Worm (Caenorhabditis elegans) whole organism, L4 larva: ENCODE measurements around the gene K09F6.7.

Source experiments
- F37D6.2 ChIP-seq: sonication (generic microtip); optimal IDR thresholded peaks from 2 replicates; lab custom pipeline; 2016; ENCODE audit warnings: mild to moderate bottlenecking, missing genetic modification characterization, missing compliant biosample characterization
- Y75B8A.6 ChIP-seq: fragments of 200-800 bp; sonication (Bioruptor generic); IDR thresholded peaks from 2 replicates; pipeline ENCODE4 v1.3.6; 2022; ENCODE audit warnings: missing genetic modification reagents, missing genetic modification characterization, missing compliant biosample characterization
- aha-1 ChIP-seq: fragments of 150-350 bp; peaks from one replicate; lab custom pipeline; 2014; ENCODE audit warnings: missing biosample characterization, missing genetic modification characterization
- ceh-20 ChIP-seq: fragments of 200-800 bp; sonication (Bioruptor generic); IDR thresholded peaks from 2 replicates; pipeline ENCODE4 v1.3.6; 2022; ENCODE audit warnings: missing genetic modification reagents, missing genetic modification characterization, missing compliant biosample characterization
- ceh-28 ChIP-seq: fragments of 150-350 bp; optimal IDR thresholded peaks from 2 replicates; lab custom pipeline; 2014; ENCODE audit warnings: missing biosample characterization, missing genetic modification reagents, missing genetic modification characterization
- ceh-44 ChIP-seq: fragments of 200-800 bp; sonication (Bioruptor generic); IDR thresholded peaks from 2 replicates; pipeline ENCODE4 v1.3.6; 2022; ENCODE audit warnings: missing genetic modification reagents, missing genetic modification characterization, missing compliant biosample characterization
- ces-1 ChIP-seq: fragments of 150-350 bp; sonication (generic microtip); optimal IDR thresholded peaks from 4 replicates; lab custom pipeline; 2014; ENCODE audit warnings: missing biosample characterization, missing genetic modification reagents, missing genetic modification characterization
- cey-2 ChIP-seq: sonication (generic microtip); optimal IDR thresholded peaks from 3 replicates; lab custom pipeline; 2017; ENCODE audit warnings: missing genetic modification characterization, mild to moderate bottlenecking, missing compliant biosample characterization, antibody characterized with exemption, borderline replicate concordance; ENCODE audit not compliant: insufficient read depth
- daf-19 ChIP-seq: fragments of 200-800 bp; sonication (Bioruptor generic); conservative IDR thresholded peaks from 2 replicates; pipeline ENCODE4 v1.3.6; 2022; ENCODE audit warnings: missing genetic modification characterization, missing compliant biosample characterization
- daf-8 ChIP-seq: fragments of 200-800 bp; sonication (Bioruptor generic); IDR thresholded peaks from 2 replicates; pipeline ENCODE4 v1.3.6; 2022; ENCODE audit warnings: missing genetic modification characterization, missing compliant biosample characterization
- dmd-8 ChIP-seq: fragments of 200-800 bp; sonication (Bioruptor generic); IDR thresholded peaks from 2 replicates; pipeline ENCODE4 v1.3.6; 2022; ENCODE audit warnings: missing genetic modification characterization, missing compliant biosample characterization
- fos-1 ChIP-seq: fragments of 150-350 bp; optimal IDR thresholded peaks from 2 replicates; lab custom pipeline; 2014; ENCODE audit warnings: missing biosample characterization, missing genetic modification characterization
- gei-8 ChIP-seq: fragments of 200-800 bp; sonication (Bioruptor generic); optimal IDR thresholded peaks from 2 replicates; lab custom pipeline; 2018; ENCODE audit warnings: mild to moderate bottlenecking, missing genetic modification characterization, missing compliant biosample characterization
- hif-1 ChIP-seq, 2 experiments: sonication (generic microtip); optimal IDR thresholded peaks; 2 replicates each; lab custom pipeline; 2016 to 2017; ENCODE audit warnings: missing compliant biosample characterization in 2 of 2, missing genetic modification characterization in 2 of 2, missing genetic modification reagents in 2 of 2, missing genotype in 2 of 2, mild to moderate bottlenecking in 1 of 2
- hlh-30 ChIP-seq: sonication (generic microtip); optimal IDR thresholded peaks from 2 replicates; lab custom pipeline; 2017; ENCODE audit warnings: antibody characterized with exemption, mild to moderate bottlenecking, missing genetic modification characterization, missing compliant biosample characterization; ENCODE audit not compliant: insufficient read depth
- lin-13 ChIP-seq: fragments of 150-350 bp; optimal IDR thresholded peaks from 2 replicates; lab custom pipeline; 2014; ENCODE audit warnings: missing biosample characterization, missing genetic modification reagents, missing genetic modification characterization
- lin-29 ChIP-seq: fragments of 200-800 bp; sonication (Bioruptor generic); IDR thresholded peaks from 2 replicates; pipeline ENCODE4 v1.3.6; 2022; ENCODE audit warnings: missing genetic modification reagents, missing genetic modification characterization, missing compliant biosample characterization
- lin-39 ChIP-seq: fragments of 150-350 bp; optimal IDR thresholded peaks from 2 replicates; lab custom pipeline; 2014; ENCODE audit warnings: missing biosample characterization, missing genetic modification reagents, missing genetic modification characterization
- lir-3 ChIP-seq: sonication (generic microtip); optimal IDR thresholded peaks from 2 replicates; lab custom pipeline; 2016; ENCODE audit warnings: mild to moderate bottlenecking, missing genetic modification characterization, missing compliant biosample characterization
- lsy-2 ChIP-seq, 2 experiments: fragments of 150-350 bp in 1 of 2; sonication (generic microtip) in 1 of 2; optimal IDR thresholded peaks; 2 replicates each; lab custom pipeline; 2014 to 2017; ENCODE audit warnings: missing biosample characterization in 2 of 2, missing genetic modification characterization in 2 of 2
- madf-5 ChIP-seq, 2 experiments: fragments of 200-800 bp; sonication (Bioruptor generic); IDR thresholded peaks; 2 replicates each; pipeline ENCODE4 v1.3.6; 2022; ENCODE audit warnings: missing compliant biosample characterization in 2 of 2, missing genetic modification characterization in 2 of 2
- mep-1 ChIP-seq: fragments of 150-350 bp; sonication (generic microtip); optimal IDR thresholded peaks from 3 replicates; lab custom pipeline; 2014; ENCODE audit warnings: missing biosample characterization, missing genetic modification characterization
- nhr-11 ChIP-seq: fragments of 150-350 bp; optimal IDR thresholded peaks from 2 replicates; lab custom pipeline; 2014; ENCODE audit warnings: missing biosample characterization, missing genetic modification characterization
- nhr-25 ChIP-seq: sonication (generic microtip); optimal IDR thresholded peaks from 2 replicates; lab custom pipeline; 2017; ENCODE audit warnings: missing genetic modification characterization, mild to moderate bottlenecking, missing compliant biosample characterization, antibody characterized with exemption, moderate library complexity, borderline replicate concordance; ENCODE audit not compliant: insufficient read depth
- nhr-28 ChIP-seq: fragments of 150-350 bp; optimal IDR thresholded peaks from 2 replicates; lab custom pipeline; 2014; ENCODE audit warnings: missing biosample characterization, missing genetic modification characterization
- nhr-42 ChIP-seq: fragments of 200-800 bp; sonication (Bioruptor generic); IDR thresholded peaks from 2 replicates; pipeline ENCODE4 v1.3.6; 2022; ENCODE audit warnings: missing genetic modification characterization, missing compliant biosample characterization
- nhr-76 ChIP-seq: fragments of 150-350 bp; optimal IDR thresholded peaks from 2 replicates; lab custom pipeline; 2014; ENCODE audit warnings: missing biosample characterization, missing genetic modification characterization
- nhr-77 ChIP-seq: fragments of 150-350 bp; optimal IDR thresholded peaks from 2 replicates; lab custom pipeline; 2014; ENCODE audit warnings: missing biosample characterization, missing genetic modification characterization
- pqm-1 ChIP-seq: sonication (generic microtip); optimal IDR thresholded peaks from 2 replicates; lab custom pipeline; 2017; ENCODE audit warnings: missing biosample characterization, missing genetic modification characterization
- saeg-2 ChIP-seq: fragments of 200-800 bp; sonication (Bioruptor generic); IDR thresholded peaks from 2 replicates; pipeline ENCODE4 v1.3.6; 2022; ENCODE audit warnings: missing genetic modification reagents, missing genetic modification characterization, missing compliant biosample characterization
- skn-1 ChIP-seq: fragments of 150-350 bp; optimal IDR thresholded peaks from 2 replicates; lab custom pipeline; 2014; ENCODE audit warnings: missing biosample characterization, missing genetic modification characterization
- snpc-4 ChIP-seq: fragments of 150-350 bp; optimal IDR thresholded peaks from 2 replicates; lab custom pipeline; 2014; ENCODE audit warnings: missing biosample characterization, missing genetic modification characterization
- spr-1 ChIP-seq: sonication (generic microtip); optimal IDR thresholded peaks from 2 replicates; lab custom pipeline; 2016; ENCODE audit warnings: mild to moderate bottlenecking, missing genetic modification characterization, missing compliant biosample characterization
- tra-1 ChIP-seq: fragments of 200-800 bp; sonication (Bioruptor generic); IDR thresholded peaks from 2 replicates; pipeline ENCODE4 v1.3.6; 2022; ENCODE audit warnings: missing genetic modification reagents, missing genetic modification characterization, missing compliant biosample characterization
- unc-62 ChIP-seq, 3 experiments: fragments of 150-350 bp in 1 of 3; sonication (generic microtip); optimal IDR thresholded peaks in 2 of 3; peaks in 1 of 3; 1 replicate in 1 of 3; 2 replicates in 2 of 3; lab custom pipeline; 2014 to 2017; ENCODE audit warnings: missing biosample characterization in 3 of 3, missing genetic modification characterization in 3 of 3, missing genetic modification reagents in 3 of 3, missing genotype in 1 of 3
- vab-7 ChIP-seq: fragments of 200-800 bp; sonication (Bioruptor generic); IDR thresholded peaks from 2 replicates; pipeline ENCODE4 v1.3.6; 2022; ENCODE audit warnings: missing genetic modification reagents, missing genetic modification characterization, missing compliant biosample characterization
- zip-11 ChIP-seq: fragments of 200-800 bp; sonication (Bioruptor generic); IDR thresholded peaks from 2 replicates; pipeline ENCODE4 v1.3.6; 2022; ENCODE audit warnings: missing genetic modification characterization, missing compliant biosample characterization
- zip-2 ChIP-seq: fragments of 150-350 bp; optimal IDR thresholded peaks from 2 replicates; lab custom pipeline; 2014; ENCODE audit warnings: missing biosample characterization, missing genetic modification characterization
- ztf-7 ChIP-seq: fragments of 150-350 bp; optimal IDR thresholded peaks from 2 replicates; lab custom pipeline; 2014; ENCODE audit warnings: missing biosample characterization, missing genetic modification characterization

The K09F6.7 gene

DNA sequence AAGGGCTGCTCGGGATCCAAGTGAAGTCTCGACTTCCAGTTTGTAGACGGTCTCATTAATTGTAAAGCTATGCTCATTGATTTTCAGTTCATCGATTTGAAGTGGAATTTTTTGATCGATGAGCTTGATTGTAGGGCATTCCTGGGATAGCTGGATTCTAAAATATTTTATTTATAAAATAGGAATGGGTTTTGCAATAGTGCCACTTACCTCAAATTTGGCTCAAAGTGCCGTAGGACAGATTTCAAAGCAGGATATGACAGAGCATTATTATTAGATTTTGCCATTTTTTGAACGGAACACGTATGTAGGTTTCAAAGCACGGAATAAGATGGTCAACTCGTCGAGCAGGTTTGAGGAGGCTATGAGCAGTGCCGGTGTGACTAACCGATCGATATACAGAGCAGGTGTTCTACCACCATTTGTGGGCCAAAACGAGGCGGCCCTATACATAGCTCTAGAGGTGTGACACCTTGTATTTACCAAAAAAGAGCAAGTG, 3.9 kb upstream of the K09F6.7 start, which contains the start of gene fbxc-25:
fbxc-25 (minus strand) TSS at position 449 of the 499 bp plus-strand sequence.
- no peak for TF ChIP-seq daf-8 (GFP tag; lab: Robert Waterston, UW)
- no peak for TF ChIP-seq ceh-44 (GFP tag; lab: Robert Waterston, UW)
- TF ChIP-seq ces-1 (GFP tag; lab: Kevin White, UChicago): no peak
- no peak for TF ChIP-seq lin-29 (GFP tag; lab: Robert Waterston, UW)
- no peak for TF ChIP-seq nhr-76 (tag; lab: Kevin White, UChicago)
- no peak for TF ChIP-seq dmd-8 (GFP tag; lab: Robert Waterston, UW)
- no peak for TF ChIP-seq zip-2
- no peak for TF ChIP-seq hlh-30
- no peak for TF ChIP-seq nhr-42
- no peak for TF ChIP-seq gei-8 (GFP tag; lab: Kevin White, UChicago)
- no peak for TF ChIP-seq lin-13 (GFP tag; lab: Kevin White, UChicago)
- TF ChIP-seq lsy-2 (tag; optimal IDR thresholded peaks at IDR 0.05; lab: Kevin White, UChicago): no peak
- no peak for TF ChIP-seq F37D6.2 (tag; lab: Kevin White, UChicago)
- TF ChIP-seq spr-1 (tag; lab: Kevin White, UChicago): no peak
- TF ChIP-seq unc-62 (GFP tag; optimal IDR thresholded peaks at IDR 0.05 in 1 of 2; lab: Kevin White, UChicago): peak in 1 of 2 experiments; percentile 65
- no peak for TF ChIP-seq unc-62 (tag; optimal IDR thresholded peaks at IDR 0.05; lab: Kevin White, UChicago)
- TF ChIP-seq skn-1 (tag; lab: Kevin White, UChicago): no peak
- peak; percentile 91 for TF ChIP-seq aha-1 (tag; lab: Kevin White, UChicago)
- TF ChIP-seq, all 104 proteins: peak for 2

DNA sequence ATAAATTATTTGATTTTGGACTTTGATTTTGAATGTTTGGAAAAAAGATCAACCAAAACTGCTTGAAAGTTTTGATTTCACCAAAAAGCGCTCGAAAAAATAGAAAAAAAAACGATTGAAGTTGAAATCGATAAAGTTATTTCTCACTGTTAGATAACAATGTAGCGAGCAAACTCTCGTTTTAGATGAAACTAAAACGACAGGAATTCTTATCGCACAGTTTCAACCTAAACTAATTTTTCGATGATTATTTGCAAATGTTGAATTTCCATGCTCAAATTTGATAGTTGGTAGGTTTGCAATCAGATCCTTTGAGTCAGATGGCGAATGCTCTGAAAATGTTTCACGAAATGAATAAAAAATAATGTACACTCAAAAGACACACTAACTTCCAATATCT, 622 bp upstream of the K09F6.7 start:
- no peak for TF ChIP-seq ceh-28 (tag; lab: Kevin White, UChicago)
- TF ChIP-seq cey-2 (tag; lab: Kevin White, UChicago): no peak
- TF ChIP-seq snpc-4 (tag; lab: Kevin White, UChicago): no peak
- TF ChIP-seq unc-62 (GFP tag; optimal IDR thresholded peaks at IDR 0.05 in 1 of 2; lab: Kevin White, UChicago): peak in 1 of 2 experiments; percentile 6
- no peak for TF ChIP-seq unc-62 (tag; optimal IDR thresholded peaks at IDR 0.05; lab: Kevin White, UChicago)
- TF ChIP-seq pqm-1: peak; percentile 73
- TF ChIP-seq nhr-25: no peak
- TF ChIP-seq, all 104 proteins: peak for 2

DNA sequence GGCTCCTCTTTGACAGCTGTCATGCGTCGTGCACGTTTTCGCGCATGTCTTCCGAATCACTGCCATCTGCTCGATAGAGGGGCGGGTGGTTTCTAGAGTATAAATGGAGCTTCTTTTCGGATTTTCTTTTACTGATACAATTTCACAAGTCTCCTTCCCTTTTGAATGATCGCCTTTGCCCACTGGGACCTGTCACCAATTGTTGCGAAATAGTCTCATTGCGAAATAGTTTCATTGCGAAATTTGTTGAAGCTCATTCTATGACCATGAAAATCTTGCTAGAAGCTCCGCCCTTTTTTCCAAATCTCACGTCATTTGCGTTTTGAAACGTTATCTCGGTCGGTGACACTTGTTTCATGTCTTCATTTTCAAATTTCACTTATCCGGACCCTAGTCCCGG, 2.5 kb downstream of the K09F6.7 start:
- TF ChIP-seq Y75B8A.6 (GFP tag; lab: Robert Waterston, UW): no peak
- TF ChIP-seq unc-62 (GFP tag; optimal IDR thresholded peaks at IDR 0.05 in 1 of 2; lab: Kevin White, UChicago): peak in 1 of 2 experiments; percentile 95
- no peak for TF ChIP-seq unc-62 (tag; optimal IDR thresholded peaks at IDR 0.05; lab: Kevin White, UChicago)
- no peak for TF ChIP-seq F37D6.2 (tag; lab: Kevin White, UChicago)
- TF ChIP-seq vab-7 (GFP tag; lab: Robert Waterston, UW): peak; percentile 55; the same call in 1 of the 2 replicates
- no peak for TF ChIP-seq lin-39 (tag; lab: Kevin White, UChicago)
- no peak for TF ChIP-seq hlh-30
- no peak for TF ChIP-seq madf-5 (GFP tag; IDR thresholded peaks at IDR 0.05; lab: Robert Waterston, UW)
- TF ChIP-seq ceh-28 (tag; lab: Kevin White, UChicago): no peak
- no peak for TF ChIP-seq saeg-2
- TF ChIP-seq cey-2 (tag; lab: Kevin White, UChicago): no peak
- no peak for TF ChIP-seq ztf-7 (tag; lab: Kevin White, UChicago)
- TF ChIP-seq nhr-77: no peak
- TF ChIP-seq zip-11 (GFP tag; lab: Robert Waterston, UW): no peak
- TF ChIP-seq lin-13 (GFP tag; lab: Kevin White, UChicago): no peak
- TF ChIP-seq daf-19 (GFP tag; lab: Robert Waterston, UW): no peak
- TF ChIP-seq hif-1 (tag; optimal IDR thresholded peaks at IDR 0.05; lab: Kevin White, UChicago): peak in 1 of 2 experiments; percentile 16
- peak; percentile 72; the same call in 1 of the 2 replicates for TF ChIP-seq ceh-20 (GFP tag; lab: Robert Waterston, UW)
- peak; percentile 22 for TF ChIP-seq nhr-11 (tag; lab: Kevin White, UChicago)
- TF ChIP-seq nhr-28 (tag; lab: Kevin White, UChicago): no peak
- TF ChIP-seq mep-1 (tag; lab: Kevin White, UChicago): no peak
- no peak for TF ChIP-seq ceh-44 (GFP tag; lab: Robert Waterston, UW)
- TF ChIP-seq tra-1 (GFP tag; lab: Robert Waterston, UW): no peak
- no peak for TF ChIP-seq fos-1 (tag; lab: Kevin White, UChicago)
- TF ChIP-seq lir-3 (tag; lab: Kevin White, UChicago): no peak
